Fruit fly (Drosophila melanogaster): Measurements from ENCODE around the gene Vha100-2.
A peak's percentile ranks its signal among the peaks of the same experiment; 100 is the strongest.

- no peak for TF ChIP-seq ttk (optimal IDR thresholded peaks at IDR 0.05)
- TF ChIP-seq psq (optimal IDR thresholded peaks at IDR 0.05), result peak; percentile 64
Measured at dm6 chr3R:18412279-18413214, 13.6 kb upstream of the Vha100-2 start, which contains the start of gene CG31122.
